Fruit fly (Drosophila melanogaster) whole organism: ENCODE data around the gene Spp.

Experiments used
- CG8478 ChIP-seq: fragments of >200 bp; optimal IDR thresholded peaks from 2 replicates; lab custom pipeline; 2018; ENCODE audit warnings: inconsistent platforms
- Dll ChIP-seq: fragments of >200 bp; optimal IDR thresholded peaks from 2 replicates; lab custom pipeline; 2017
- EcR ChIP-seq, 2 experiments: fragments of >200 bp; optimal IDR thresholded peaks; 2 replicates each; lab custom pipeline; 2017; ENCODE audit warnings: missing biosample characterization in 2 of 2, missing genetic modification characterization in 2 of 2, missing genetic modification reagents in 2 of 2
- pan ChIP-seq: fragments of >200 bp; optimal IDR thresholded peaks from 2 replicates; lab custom pipeline; 2017
- psq ChIP-seq: fragments of >200 bp; optimal IDR thresholded peaks from 2 replicates; lab custom pipeline; 2017
- usp ChIP-seq: fragments of >200 bp; optimal IDR thresholded peaks from 2 replicates; lab custom pipeline; 2017; ENCODE audit warnings: missing biosample characterization, missing genetic modification characterization, mixed read lengths

The Spp gene

DNA sequence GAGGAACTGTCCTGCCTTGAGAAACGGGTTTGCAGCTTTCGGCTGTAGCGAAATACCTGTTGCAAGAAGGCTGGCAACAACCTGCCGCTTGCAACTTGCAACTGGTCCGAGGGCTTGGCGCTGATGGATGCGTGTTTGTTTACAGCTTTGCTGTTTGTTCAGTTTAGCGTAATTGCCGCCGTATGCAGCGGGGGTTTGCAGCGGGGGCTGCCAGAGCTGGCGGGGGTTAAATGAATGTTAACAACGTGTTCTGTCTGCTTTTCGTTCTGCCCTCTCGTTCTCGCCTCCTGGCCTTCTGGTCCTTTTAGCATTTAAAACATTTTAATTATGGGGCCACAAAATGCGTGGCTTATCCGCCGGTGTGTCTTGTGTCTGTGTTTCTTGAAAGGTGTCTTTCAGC, 44.5 kb downstream of the Spp start:
- TF ChIP-seq Dll (lab: Kevin White, UChicago): peak; percentile 49
- TF ChIP-seq pan (lab: Kevin White, UChicago): no peak

DNA sequence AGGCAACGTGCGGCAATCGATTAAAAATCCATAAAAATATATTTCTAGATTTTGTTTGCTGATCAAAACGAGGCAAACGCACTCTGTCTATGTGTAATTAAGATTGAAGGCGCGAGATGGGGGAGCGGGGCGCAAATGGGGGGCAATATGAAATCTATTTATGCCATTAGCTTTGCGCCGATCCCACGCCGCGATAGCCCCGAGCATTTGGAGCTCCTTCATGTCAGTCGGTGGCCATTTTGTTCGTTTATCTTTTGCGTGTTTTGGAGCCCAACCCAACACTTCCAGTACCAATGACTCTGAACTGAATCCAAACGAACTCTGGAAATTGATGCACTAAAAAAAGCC, 46.0 kb downstream of the Spp start:
- no peak for TF ChIP-seq Dll (lab: Kevin White, UChicago)
- no peak for TF ChIP-seq CG8478
- TF ChIP-seq psq: no peak
- TF ChIP-seq usp (GFP tag; lab: Kevin White, UChicago): no peak
- TF ChIP-seq EcR (GFP tag; optimal IDR thresholded peaks at IDR 0.05; lab: Kevin White, UChicago): no peak
- TF ChIP-seq pan (lab: Kevin White, UChicago): no peak

DNA sequence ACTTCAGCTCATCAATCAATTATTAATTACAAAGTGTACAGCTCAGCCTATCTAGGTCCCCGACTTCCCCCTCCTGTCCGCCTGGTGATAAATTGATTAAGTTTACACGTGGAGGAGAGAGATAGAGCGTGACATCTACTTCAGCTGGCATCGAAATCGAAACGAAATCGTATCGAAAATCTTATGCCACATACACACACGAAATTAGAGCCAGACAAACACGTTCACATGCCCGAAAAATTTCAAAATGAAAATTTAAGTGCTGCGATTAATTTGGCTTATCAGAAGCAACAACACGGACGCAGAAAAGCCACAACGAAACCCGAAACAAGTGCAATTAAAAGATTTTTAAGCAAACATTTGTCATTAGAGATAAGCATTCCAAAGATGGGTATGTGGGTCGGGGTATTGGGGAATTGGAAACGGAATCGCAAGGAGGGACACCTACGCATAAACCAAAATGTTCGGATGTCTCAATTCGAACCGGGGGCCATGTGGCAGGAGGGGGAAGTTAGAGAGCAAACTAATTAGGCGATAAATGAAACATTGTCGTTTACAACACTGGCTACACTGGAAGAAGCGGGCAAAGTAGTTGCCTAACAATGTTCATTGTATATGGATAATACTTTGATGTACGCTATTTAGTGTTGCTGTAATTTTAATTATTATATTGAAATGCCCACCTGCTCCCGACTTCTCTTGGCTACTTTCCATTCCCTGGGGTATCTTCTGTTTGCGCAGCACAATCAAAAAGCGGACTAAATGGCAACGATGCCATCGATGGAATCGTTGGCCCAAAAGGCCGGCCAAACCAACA, 46.6 kb downstream of the Spp start:
- no peak for TF ChIP-seq EcR (GFP tag; optimal IDR thresholded peaks at IDR 0.05; lab: Kevin White, UChicago)
- no peak for TF ChIP-seq psq
- no peak for TF ChIP-seq pan (lab: Kevin White, UChicago)
- TF ChIP-seq Dll (lab: Kevin White, UChicago): no peak
- no peak for TF ChIP-seq usp (GFP tag; lab: Kevin White, UChicago)
- TF ChIP-seq CG8478: no peak

dm6 chr2L:496841-497240, 47.6 kb downstream of the Spp start:
- TF ChIP-seq EcR (GFP tag; optimal IDR thresholded peaks at IDR 0.05; lab: Kevin White, UChicago): no peak
- no peak for TF ChIP-seq pan (lab: Kevin White, UChicago)
- TF ChIP-seq CG8478: no peak
- TF ChIP-seq Dll (lab: Kevin White, UChicago): no peak
- no peak for TF ChIP-seq usp (GFP tag; lab: Kevin White, UChicago)
- no peak for TF ChIP-seq psq

- TF ChIP-seq usp (GFP tag; lab: Kevin White, UChicago): no peak
- no peak for TF ChIP-seq CG8478
- TF ChIP-seq Dll (lab: Kevin White, UChicago): no peak
- no peak for TF ChIP-seq psq
- no peak for TF ChIP-seq EcR (GFP tag; optimal IDR thresholded peaks at IDR 0.05; lab: Kevin White, UChicago)
- TF ChIP-seq pan (lab: Kevin White, UChicago): no peak
Measured at dm6 chr2L:496436-496835, 48.0 kb downstream of the Spp start.

- TF ChIP-seq EcR (GFP tag; optimal IDR thresholded peaks at IDR 0.05; lab: Kevin White, UChicago) (no peak), Dll (lab: Kevin White, UChicago) (no peak), CG8478 (no peak), pan (lab: Kevin White, UChicago) (no peak)
Measured at dm6 chr2L:495381-496240, 48.8 kb downstream of the Spp start.

DNA sequence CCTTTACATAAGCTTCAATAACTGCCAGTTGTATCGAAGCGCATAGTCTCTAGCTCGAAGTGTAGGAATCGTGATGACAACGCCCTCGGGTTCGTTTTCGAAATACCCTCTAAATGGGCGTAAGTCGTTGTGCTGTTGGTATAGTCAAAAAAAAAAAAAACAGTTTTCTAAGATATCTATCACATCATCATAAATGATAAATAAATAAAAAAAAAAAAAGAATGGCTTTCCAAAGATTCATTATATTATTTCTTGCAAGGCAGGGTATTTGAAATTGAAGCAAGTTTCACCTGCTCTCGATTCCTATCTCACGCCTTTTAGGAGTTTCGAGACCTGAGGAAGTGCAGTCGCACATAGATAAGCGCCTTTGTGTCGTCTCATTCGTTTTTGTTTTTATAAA, 51.2 kb downstream of the Spp start:
- TF ChIP-seq usp (GFP tag; lab: Kevin White, UChicago) (no peak), EcR (GFP tag; optimal IDR thresholded peaks at IDR 0.05; lab: Kevin White, UChicago) (no peak), CG8478 (no peak), pan (lab: Kevin White, UChicago) (no peak), psq (no peak), Dll (lab: Kevin White, UChicago) (no peak)
